Fruit fly (Drosophila melanogaster): Measurements from ENCODE around the gene CG9903.

CG9903 gene

DNA sequence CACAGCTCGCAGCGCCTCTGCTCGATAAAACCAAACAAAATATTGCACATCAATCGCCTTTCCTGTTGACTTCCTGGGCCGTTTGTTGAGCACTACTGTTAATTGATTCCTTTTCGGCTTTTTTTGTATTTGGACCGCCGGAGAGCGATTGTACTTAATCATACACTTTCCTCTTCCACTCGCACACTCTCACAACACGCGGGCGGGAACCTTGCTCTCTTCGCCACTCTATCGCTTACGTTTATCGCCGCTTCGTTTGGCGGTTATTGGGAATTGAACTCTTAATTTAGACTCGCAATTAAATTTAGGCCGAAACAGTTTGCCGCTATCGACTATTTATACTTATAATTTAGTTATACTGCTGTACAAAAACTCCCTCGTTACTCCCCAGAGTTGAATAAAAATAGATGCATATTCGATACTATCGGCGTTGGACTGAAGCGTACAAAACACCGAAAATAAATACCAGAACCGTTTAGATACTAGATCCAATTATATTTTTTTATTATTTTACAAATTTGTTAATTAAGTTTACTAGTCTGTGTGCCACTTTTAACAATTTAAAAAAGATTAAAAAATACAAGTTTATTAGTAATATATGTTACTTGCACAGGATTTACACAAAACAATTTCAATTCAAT is 13.0 kb upstream of the CG9903 start, which contains the start of gene Arp2:
Gene Arp2, minus strand, starts transcription at position 427 of the 641 bp plus-strand sequence.
- TF ChIP-seq Mio (GFP tag; optimal IDR thresholded peaks at IDR 0.05) (no peak), sv (GFP tag; optimal IDR thresholded peaks at IDR 0.05) (no peak), Hr78 (GFP tag; optimal IDR thresholded peaks at IDR 0.05) (no peak), Rel (GFP tag; optimal IDR thresholded peaks at IDR 0.05) (no peak), Rel (tag; optimal IDR thresholded peaks at IDR 0.05) (peak; percentile 51), ey (GFP tag; optimal IDR thresholded peaks at IDR 0.05) (no peak), Dfd (GFP tag; optimal IDR thresholded peaks at IDR 0.05) (no peak), Jra (GFP tag; optimal IDR thresholded peaks at IDR 0.05) (no peak), fru (GFP tag; optimal IDR thresholded peaks at IDR 0.05) (no peak), usp (GFP tag; optimal IDR thresholded peaks at IDR 0.05) (no peak)

DNA sequence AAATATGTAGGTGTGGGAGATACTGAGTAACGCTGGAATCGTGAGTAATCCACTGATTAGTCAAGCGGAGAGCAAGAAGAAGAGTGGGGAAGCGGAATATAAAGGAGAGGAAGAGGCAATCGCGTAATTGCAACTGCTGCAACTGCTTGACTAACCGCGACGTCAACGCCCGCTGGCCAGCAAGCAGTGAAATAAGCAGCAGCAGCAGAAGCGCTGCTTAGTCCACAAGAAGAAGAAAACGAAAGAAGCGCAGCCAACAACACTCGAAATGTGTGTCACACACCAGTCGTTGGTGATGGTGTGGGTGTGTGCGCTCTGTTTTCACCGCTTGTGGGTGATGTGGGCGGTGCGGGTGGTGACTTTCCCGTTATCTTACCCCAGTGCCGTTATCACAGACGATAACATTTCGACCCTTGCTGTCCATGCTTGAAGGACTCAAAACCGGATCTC is 12.3 kb upstream of the CG9903 start:
- peak; percentile 78 for TF ChIP-seq Jra (GFP tag; optimal IDR thresholded peaks at IDR 0.05)
- peak; percentile 83 for TF ChIP-seq psq (GFP tag; optimal IDR thresholded peaks at IDR 0.05)
- TF ChIP-seq Rel (GFP tag; optimal IDR thresholded peaks at IDR 0.05) = no peak
- TF ChIP-seq Rel (tag; optimal IDR thresholded peaks at IDR 0.05) = peak; percentile 28
- peak; percentile 59 for TF ChIP-seq N (GFP tag; optimal IDR thresholded peaks at IDR 0.05)
- TF ChIP-seq Abd-B (GFP tag; optimal IDR thresholded peaks at IDR 0.05) = peak; percentile 15
- TF ChIP-seq foxo (GFP tag; optimal IDR thresholded peaks at IDR 0.05) = no peak
- no peak for TF ChIP-seq dl (GFP tag; optimal IDR thresholded peaks at IDR 0.05; ENCODE audit: insufficient read depth in 1 of 2, partially characterized antibody in 2 of 2)
- no peak for TF ChIP-seq CrebA (GFP tag; optimal IDR thresholded peaks at IDR 0.05; ENCODE audit: borderline replicate concordance)

DNA sequence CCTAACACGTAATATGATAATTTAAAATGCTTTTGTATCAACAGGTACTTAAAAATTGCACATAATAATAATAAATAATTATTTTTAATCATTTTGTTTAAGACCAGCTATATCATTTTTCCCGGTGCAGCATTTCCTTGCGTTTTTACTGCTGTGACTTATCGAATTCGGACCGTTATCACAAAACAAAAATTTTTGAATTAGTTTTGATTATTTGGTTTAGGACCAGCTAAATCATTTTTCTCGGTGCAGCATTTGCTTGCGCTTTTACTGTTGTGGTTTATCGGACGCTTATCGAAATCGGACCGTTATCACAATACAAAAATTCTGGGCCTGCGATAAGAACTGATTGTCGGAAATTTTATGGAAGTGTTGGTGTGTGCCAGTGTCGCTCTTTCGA is 11.9 kb upstream of the CG9903 start:
- TF ChIP-seq sv (GFP tag; optimal IDR thresholded peaks at IDR 0.05) = peak; percentile 78
- no peak for TF ChIP-seq Dif (GFP tag; optimal IDR thresholded peaks at IDR 0.05; ENCODE audit: partially characterized antibody)
- TF ChIP-seq dmrt93B (GFP tag; optimal IDR thresholded peaks at IDR 0.05) = no peak
- TF ChIP-seq jim (GFP tag; optimal IDR thresholded peaks at IDR 0.05) = no peak
- TF ChIP-seq Jra (GFP tag; optimal IDR thresholded peaks at IDR 0.05) = no peak
- TF ChIP-seq fru (GFP tag; optimal IDR thresholded peaks at IDR 0.05) = peak; percentile 61
- TF ChIP-seq CG32264 (GFP tag; optimal IDR thresholded peaks at IDR 0.05) = peak; percentile 4
- TF ChIP-seq Dfd (GFP tag; optimal IDR thresholded peaks at IDR 0.05) = no peak
- no peak for TF ChIP-seq CrebA (GFP tag; optimal IDR thresholded peaks at IDR 0.05; ENCODE audit: borderline replicate concordance)
- no peak for TF ChIP-seq Myc (optimal IDR thresholded peaks at IDR 0.05)
- TF ChIP-seq HLH106 (tag; optimal IDR thresholded peaks at IDR 0.05) = peak; percentile 75
- TF ChIP-seq h (GFP tag; optimal IDR thresholded peaks at IDR 0.05) = peak; percentile 72
- TF ChIP-seq ey (GFP tag; optimal IDR thresholded peaks at IDR 0.05) = peak; percentile 68
- no peak for TF ChIP-seq Vsx2 (GFP tag; optimal IDR thresholded peaks at IDR 0.05; ENCODE audit: partially characterized antibody)
- peak; percentile 83 for TF ChIP-seq rgr (GFP tag; optimal IDR thresholded peaks at IDR 0.05)
- peak; percentile 72 for TF ChIP-seq br (GFP tag; optimal IDR thresholded peaks at IDR 0.05)
- peak; percentile 0 to 82 for TF ChIP-seq foxo (GFP tag; optimal IDR thresholded peaks at IDR 0.05)
- no peak for TF ChIP-seq N (GFP tag; optimal IDR thresholded peaks at IDR 0.05)
- TF ChIP-seq woc (GFP tag; optimal IDR thresholded peaks at IDR 0.05) = peak; percentile 43
- TF ChIP-seq pan (optimal IDR thresholded peaks at IDR 0.05) = no peak
- no peak for TF ChIP-seq usp (GFP tag; optimal IDR thresholded peaks at IDR 0.05)
- peak; percentile 12 for TF ChIP-seq Rel (GFP tag; optimal IDR thresholded peaks at IDR 0.05)
- TF ChIP-seq Rel (tag; optimal IDR thresholded peaks at IDR 0.05) = no peak
- TF ChIP-seq dl (GFP tag; optimal IDR thresholded peaks at IDR 0.05; ENCODE audit: insufficient read depth in 1 of 2, partially characterized antibody in 2 of 2) = no peak
- TF ChIP-seq Hr78 (GFP tag; optimal IDR thresholded peaks at IDR 0.05) = no peak
- TF ChIP-seq OdsH (GFP tag; optimal IDR thresholded peaks at IDR 0.05) = peak; percentile 67
- peak; percentile 56 for TF ChIP-seq brk (GFP tag; optimal IDR thresholded peaks at IDR 0.05)
- TF ChIP-seq Hnf4 (GFP tag; optimal IDR thresholded peaks at IDR 0.05) = peak; percentile 70
- no peak for TF ChIP-seq Mio (GFP tag; optimal IDR thresholded peaks at IDR 0.05)
- peak; percentile 79 for TF ChIP-seq Sp1 (GFP tag; optimal IDR thresholded peaks at IDR 0.05)
- peak; percentile 30 for TF ChIP-seq CG9705 (GFP tag; optimal IDR thresholded peaks at IDR 0.05)
- TF ChIP-seq sage (GFP tag; optimal IDR thresholded peaks at IDR 0.05) = peak; percentile 77
- TF ChIP-seq dsf (GFP tag; optimal IDR thresholded peaks at IDR 0.05; ENCODE audit: borderline replicate concordance) = no peak
- peak; percentile 36 for TF ChIP-seq Hr83 (GFP tag; optimal IDR thresholded peaks at IDR 0.05; ENCODE audit: poor library complexity, severe bottlenecking)
- TF ChIP-seq lola (GFP tag; optimal IDR thresholded peaks at IDR 0.05) = no peak
- TF ChIP-seq Abd-B (GFP tag; optimal IDR thresholded peaks at IDR 0.05) = no peak
- TF ChIP-seq psq (GFP tag; optimal IDR thresholded peaks at IDR 0.05) = no peak
- TF ChIP-seq tai (GFP tag; optimal IDR thresholded peaks at IDR 0.05) = peak; percentile 49
- peak; percentile 79 for TF ChIP-seq GATAd (GFP tag; optimal IDR thresholded peaks at IDR 0.05)
